Fruit fly (Drosophila melanogaster) whole organism, wandering third instar larva: ENCODE measurements around the gene ast.

Experiments
- Abd-B ChIP-seq: fragments of >200 bp; optimal IDR thresholded peaks from 2 replicates; lab custom pipeline; 2017; ENCODE audit warnings: missing biosample characterization, missing genetic modification characterization
- CG32264 ChIP-seq: fragments of 200-800 bp; sonication (Bioruptor generic); optimal IDR thresholded peaks from 2 replicates; lab custom pipeline; 2016; ENCODE audit warnings: missing biosample characterization, missing genetic modification characterization
- CrebA ChIP-seq: fragments of 200-800 bp; sonication (Bioruptor generic); optimal IDR thresholded peaks from 2 replicates; lab custom pipeline; 2016; ENCODE audit warnings: missing biosample characterization, mild to moderate bottlenecking, missing genetic modification characterization, borderline replicate concordance
- dmrt93B ChIP-seq: fragments of 200-800 bp; sonication (Bioruptor generic); optimal IDR thresholded peaks from 2 replicates; lab custom pipeline; 2018; ENCODE audit warnings: missing biosample characterization, mild to moderate bottlenecking, missing genetic modification characterization
- psq ChIP-seq: fragments of 200-800 bp; sonication (Bioruptor generic); optimal IDR thresholded peaks from 3 replicates; lab custom pipeline; 2017; ENCODE audit warnings: missing biosample characterization, mild to moderate bottlenecking, missing genetic modification characterization, moderate library complexity

- no peak for TF ChIP-seq dmrt93B
- no peak for TF ChIP-seq psq (GFP tag; lab: Kevin White, UChicago)
- TF ChIP-seq CG32264 (GFP tag; lab: Kevin White, UChicago), result no peak
- TF ChIP-seq CrebA (GFP tag; lab: Kevin White, UChicago), result no peak
- TF ChIP-seq Abd-B, result no peak
Observed at dm6 chr2L:1070332-1070731, 7.4 kb upstream of the ast start.
